Worm (Caenorhabditis elegans) whole organism, L1 larva: ENCODE data around the gene sre-54.

Experiments
- C16A3.4 ChIP-seq: fragments of 150-350 bp; optimal IDR thresholded peaks from 2 replicates; lab custom pipeline; 2014; ENCODE audit warnings: missing biosample characterization, missing genetic modification characterization
- C34B4.2 ChIP-seq: sonication (generic microtip); optimal IDR thresholded peaks from 2 replicates; lab custom pipeline; 2017; ENCODE audit warnings: mild to moderate bottlenecking, missing genetic modification characterization, missing compliant biosample characterization
- Y116A8C.19 ChIP-seq: sonication (generic microtip); optimal IDR thresholded peaks from 2 replicates; lab custom pipeline; 2016; ENCODE audit warnings: missing compliant biosample characterization, missing genetic modification characterization, borderline replicate concordance
- aha-1 ChIP-seq: fragments of 150-350 bp; optimal IDR thresholded peaks from 2 replicates; lab custom pipeline; 2014; ENCODE audit warnings: missing biosample characterization, missing genetic modification characterization
- ama-1 ChIP-seq: fragments of 150-350 bp; optimal IDR thresholded peaks from 2 replicates; lab custom pipeline; 2014
- blmp-1 ChIP-seq: fragments of 150-350 bp; optimal IDR thresholded peaks from 2 replicates; lab custom pipeline; 2014; ENCODE audit warnings: missing biosample characterization, missing genetic modification characterization
- ceh-63 ChIP-seq: fragments of 200-800 bp; sonication (Bioruptor generic); optimal IDR thresholded peaks from 2 replicates; lab custom pipeline; 2018; ENCODE audit warnings: mild to moderate bottlenecking, missing genetic modification characterization, missing compliant biosample characterization
- ceh-8 ChIP-seq: fragments of 200-800 bp; sonication (Bioruptor generic); optimal IDR thresholded peaks from 2 replicates; lab custom pipeline; 2018; ENCODE audit warnings: mild to moderate bottlenecking, missing genetic modification characterization, moderate library complexity, missing compliant biosample characterization
- ceh-88 ChIP-seq: fragments of 200-800 bp; sonication (Bioruptor generic); IDR thresholded peaks from 2 replicates; pipeline ENCODE4 v1.3.6; 2022; ENCODE audit warnings: missing genetic modification characterization, missing compliant biosample characterization
- ceh-90 ChIP-seq: sonication (generic microtip); optimal IDR thresholded peaks from 2 replicates; lab custom pipeline; 2016; ENCODE audit warnings: missing genetic modification characterization, missing compliant biosample characterization
- ces-1 ChIP-seq: fragments of 150-350 bp; optimal IDR thresholded peaks from 2 replicates; lab custom pipeline; 2014; ENCODE audit warnings: missing biosample characterization, missing genetic modification reagents, missing genetic modification characterization
- dpl-1 ChIP-seq, 3 experiments: fragments of 150-350 bp in 2 of 3; sonication (generic microtip) in 1 of 3; optimal IDR thresholded peaks; 2 replicates each; lab custom pipeline; 2014 to 2017; ENCODE audit warnings: missing biosample characterization in 3 of 3, missing genetic modification characterization in 3 of 3, missing genetic modification reagents in 3 of 3
- efl-1 ChIP-seq, 4 experiments: fragments of 150-350 bp; optimal IDR thresholded peaks in 3 of 4; peaks in 1 of 4; 1 replicate in 1 of 4; 2 replicates in 3 of 4; lab custom pipeline; 2014; ENCODE audit warnings: missing biosample characterization in 2 of 4, missing genetic modification characterization in 2 of 4, missing genetic modification reagents in 2 of 4
- egl-13 ChIP-seq: sonication (generic microtip); optimal IDR thresholded peaks from 2 replicates; lab custom pipeline; 2016; ENCODE audit warnings: missing genotype, missing genetic modification reagents, missing genetic modification characterization, missing compliant biosample characterization
- egl-27 ChIP-seq, 2 experiments: fragments of 150-350 bp in 1 of 2; sonication (generic microtip); optimal IDR thresholded peaks; 3 replicates each; lab custom pipeline; 2017 to 2018; ENCODE audit warnings: missing biosample characterization in 2 of 2, missing genetic modification characterization in 2 of 2, missing genetic modification reagents in 2 of 2
- elt-2 ChIP-seq: sonication (generic microtip); optimal IDR thresholded peaks from 2 replicates; lab custom pipeline; 2016; ENCODE audit warnings: missing genetic modification characterization, mild to moderate bottlenecking, inconsistent platforms, missing compliant biosample characterization, missing genetic modification reagents
- elt-3 ChIP-seq, 6 experiments: fragments of 150-350 bp in 1 of 6; sonication (generic microtip); optimal IDR thresholded peaks; 2 replicates each; lab custom pipeline; 2017 to 2018; ENCODE audit warnings: missing biosample characterization in 6 of 6, missing genetic modification characterization in 6 of 6, inconsistent platforms in 1 of 6
- ets-5 ChIP-seq: fragments of 200-800 bp; sonication (Bioruptor generic); IDR thresholded peaks from 2 replicates; pipeline ENCODE4 v1.3.6; 2022; ENCODE audit warnings: missing genetic modification characterization, missing compliant biosample characterization
- fkh-4 ChIP-seq: sonication (generic microtip); optimal IDR thresholded peaks from 2 replicates; lab custom pipeline; 2016; ENCODE audit warnings: missing compliant biosample characterization, missing genetic modification characterization, borderline replicate concordance
- hlh-17 ChIP-seq: fragments of 200-800 bp; sonication (Bioruptor generic); optimal IDR thresholded peaks from 2 replicates; lab custom pipeline; 2018; ENCODE audit warnings: missing genetic modification characterization, mild to moderate bottlenecking, missing compliant biosample characterization, moderate library complexity, borderline replicate concordance
- hlh-4 ChIP-seq: sonication (generic microtip); optimal IDR thresholded peaks from 2 replicates; lab custom pipeline; 2016; ENCODE audit warnings: mild to moderate bottlenecking, missing genetic modification characterization, missing compliant biosample characterization
- hpl-2 ChIP-seq: fragments of 150-350 bp; optimal IDR thresholded peaks from 2 replicates; lab custom pipeline; 2014; ENCODE audit warnings: missing biosample characterization, missing genetic modification reagents, missing genetic modification characterization
- isw-1 ChIP-seq: fragments of 200-800 bp; sonication (Bioruptor generic); IDR thresholded peaks from 2 replicates; pipeline ENCODE4 v1.3.6; 2022; ENCODE audit warnings: missing genetic modification characterization, missing compliant biosample characterization
- jun-1 ChIP-seq: fragments of 150-350 bp; optimal IDR thresholded peaks from 2 replicates; lab custom pipeline; 2014; ENCODE audit warnings: missing biosample characterization, missing genetic modification reagents, missing genetic modification characterization
- lin-14 ChIP-seq: fragments of 200-800 bp; sonication (Bioruptor generic); optimal IDR thresholded peaks from 2 replicates; lab custom pipeline; 2018; ENCODE audit warnings: mild to moderate bottlenecking, missing genetic modification characterization, moderate library complexity, missing compliant biosample characterization
- lin-35 ChIP-seq, 2 experiments: fragments of 150-350 bp; optimal IDR thresholded peaks; 2 replicates each; lab custom pipeline; 2014; ENCODE audit warnings: missing biosample characterization in 2 of 2, missing genetic modification characterization in 2 of 2, missing genetic modification reagents in 2 of 2
- lsy-2 ChIP-seq, 2 experiments: fragments of 150-350 bp; optimal IDR thresholded peaks; 2 replicates each; lab custom pipeline; 2014; ENCODE audit warnings: missing biosample characterization in 2 of 2, missing genetic modification characterization in 2 of 2
- mef-2 ChIP-seq: fragments of 150-350 bp; optimal IDR thresholded peaks from 2 replicates; lab custom pipeline; 2014; ENCODE audit warnings: missing biosample characterization, missing genetic modification characterization
- nhr-19 ChIP-seq: fragments of 200-800 bp; sonication (Bioruptor generic); conservative IDR thresholded peaks from 2 replicates; pipeline ENCODE4 v1.3.6; 2022; ENCODE audit warnings: missing genetic modification characterization, missing compliant biosample characterization
- nhr-237 ChIP-seq: fragments of 150-350 bp; optimal IDR thresholded peaks from 2 replicates; lab custom pipeline; 2014; ENCODE audit warnings: missing biosample characterization, missing genetic modification characterization
- nhr-28 ChIP-seq: fragments of 150-350 bp; optimal IDR thresholded peaks from 2 replicates; lab custom pipeline; 2014; ENCODE audit warnings: missing biosample characterization, missing genetic modification characterization
- nhr-71 ChIP-seq: sonication (generic microtip); optimal IDR thresholded peaks from 2 replicates; lab custom pipeline; 2016; ENCODE audit warnings: mild to moderate bottlenecking, missing genetic modification characterization, moderate library complexity, missing compliant biosample characterization
- nhr-85 ChIP-seq: sonication (generic microtip); peaks from one replicate; lab custom pipeline; 2016; ENCODE audit warnings: missing genetic modification characterization, inconsistent platforms, missing compliant biosample characterization
- pag-3 ChIP-seq: sonication (generic microtip); optimal IDR thresholded peaks from 2 replicates; lab custom pipeline; 2017; ENCODE audit warnings: missing genetic modification characterization, mild to moderate bottlenecking, missing compliant biosample characterization, antibody characterized with exemption, borderline replicate concordance; ENCODE audit not compliant: insufficient read depth
- pax-3 ChIP-seq: fragments of 200-800 bp; sonication (Bioruptor generic); optimal IDR thresholded peaks from 2 replicates; lab custom pipeline; 2018; ENCODE audit warnings: mild to moderate bottlenecking, missing genetic modification characterization, moderate library complexity, missing compliant biosample characterization
- snu-23 ChIP-seq: sonication (generic microtip); optimal IDR thresholded peaks from 2 replicates; lab custom pipeline; 2016; ENCODE audit warnings: missing genetic modification characterization, missing compliant biosample characterization
- sptf-1 ChIP-seq: fragments of 150-350 bp; optimal IDR thresholded peaks from 2 replicates; lab custom pipeline; 2014; ENCODE audit warnings: missing biosample characterization, missing genetic modification characterization
- tbx-2 ChIP-seq: sonication (generic microtip); optimal IDR thresholded peaks from 2 replicates; lab custom pipeline; 2016; ENCODE audit warnings: missing genetic modification characterization, missing compliant biosample characterization
- unc-130 ChIP-seq: fragments of 150-350 bp; optimal IDR thresholded peaks from 2 replicates; lab custom pipeline; 2017; ENCODE audit warnings: missing biosample characterization, missing genetic modification characterization, inconsistent platforms
- unc-62 ChIP-seq: fragments of 150-350 bp; optimal IDR thresholded peaks from 2 replicates; lab custom pipeline; 2014; ENCODE audit warnings: missing biosample characterization, missing genetic modification reagents, missing genetic modification characterization
- zag-1 ChIP-seq: fragments of 150-350 bp; optimal IDR thresholded peaks from 2 replicates; lab custom pipeline; 2014; ENCODE audit warnings: missing biosample characterization, missing genetic modification characterization
- zip-4 ChIP-seq: fragments of 200-800 bp; sonication (Bioruptor generic); optimal IDR thresholded peaks from 2 replicates; lab custom pipeline; 2018; ENCODE audit warnings: mild to moderate bottlenecking, missing genetic modification characterization, moderate library complexity, missing compliant biosample characterization

The sre-54 gene

ce11 chrII:12332624-12333023, at the start of gene sre-54:
sre-54 (plus strand) TSS chrII:12332924.
- TF ChIP-seq egl-27 (tag; optimal IDR thresholded peaks at IDR 0.05; lab: Kevin White, UChicago): no peak
- no peak for TF ChIP-seq C16A3.4
- TF ChIP-seq pax-3 (tag; lab: Kevin White, UChicago): no peak
- no peak for TF ChIP-seq lin-35 (GFP tag; optimal IDR thresholded peaks at IDR 0.05; lab: Kevin White, UChicago)
- no peak for TF ChIP-seq blmp-1
- no peak for TF ChIP-seq pag-3 (tag; lab: Kevin White, UChicago)
- TF ChIP-seq ama-1: no peak
- no peak for TF ChIP-seq sptf-1 (tag; lab: Kevin White, UChicago)
- TF ChIP-seq nhr-19: no peak
- TF ChIP-seq snu-23 (GFP tag; lab: Kevin White, UChicago): no peak
- no peak for TF ChIP-seq elt-3 (tag; optimal IDR thresholded peaks at IDR 0.05; lab: Kevin White, UChicago)
- no peak for TF ChIP-seq lin-14 (GFP tag; lab: Kevin White, UChicago)
- TF ChIP-seq elt-2 (tag; lab: Kevin White, UChicago): no peak
- TF ChIP-seq isw-1: no peak
- TF ChIP-seq ceh-88: no peak
- TF ChIP-seq hlh-17 (GFP tag; lab: Kevin White, UChicago): no peak
- TF ChIP-seq, all 84 proteins: peak for 0

ce11 chrII:12284045-12284444, 48.7 kb upstream of the sre-54 start:
- peak in 1 of 3 experiments; percentile 20 for TF ChIP-seq dpl-1 (GFP tag; optimal IDR thresholded peaks at IDR 0.05; lab: Kevin White, UChicago)
- TF ChIP-seq efl-1 (optimal IDR thresholded peaks at IDR 0.05; lab: Kevin White, UChicago): peak in 1 of 2 experiments; percentile 59
- TF ChIP-seq efl-1 (GFP tag; optimal IDR thresholded peaks at IDR 0.05 in 1 of 2; lab: Kevin White, UChicago): no peak
- TF ChIP-seq lsy-2 (tag; optimal IDR thresholded peaks at IDR 0.05; lab: Kevin White, UChicago): no peak
- no peak for TF ChIP-seq nhr-237 (tag; lab: Kevin White, UChicago)
- no peak for TF ChIP-seq unc-62 (GFP tag; lab: Kevin White, UChicago)
- TF ChIP-seq ceh-8: no peak
- TF ChIP-seq jun-1: no peak

ce11 chrII:12289085-12289484, 43.6 kb upstream of the sre-54 start, which contains the start of gene Y57A10A.31:
Y57A10A.31 (plus strand) TSS chrII:12289385.
- TF ChIP-seq ceh-8 (no peak), nhr-28 (tag; lab: Kevin White, UChicago) (no peak), blmp-1 (no peak), tbx-2 (tag; lab: Kevin White, UChicago) (no peak), unc-62 (GFP tag; lab: Kevin White, UChicago) (no peak), pag-3 (tag; lab: Kevin White, UChicago) (no peak), Y116A8C.19 (tag; lab: Kevin White, UChicago) (no peak), efl-1 (optimal IDR thresholded peaks at IDR 0.05; lab: Kevin White, UChicago) (no peak), efl-1 (GFP tag; optimal IDR thresholded peaks at IDR 0.05 in 1 of 2; lab: Kevin White, UChicago) (peak in 1 of 2 experiments; percentile 41)

- TF ChIP-seq unc-62 (GFP tag; lab: Kevin White, UChicago) (no peak), efl-1 (optimal IDR thresholded peaks at IDR 0.05; lab: Kevin White, UChicago) (no peak), efl-1 (GFP tag; optimal IDR thresholded peaks at IDR 0.05 in 1 of 2; lab: Kevin White, UChicago) (peak in 1 of 2 experiments; percentile 55), zip-4 (no peak), dpl-1 (GFP tag; optimal IDR thresholded peaks at IDR 0.05; lab: Kevin White, UChicago) (no peak), aha-1 (tag; lab: Kevin White, UChicago) (no peak), ets-5 (GFP tag; lab: Robert Waterston, UW) (no peak), nhr-85 (tag; lab: Kevin White, UChicago) (peak; percentile 3), blmp-1 (no peak), hpl-2 (GFP tag; lab: Kevin White, UChicago) (no peak)
These were observed 36.1 kb upstream of the sre-54 start for ce11 chrII:12296591-12296990.

- no peak for TF ChIP-seq isw-1
- TF ChIP-seq C34B4.2 (tag; lab: Kevin White, UChicago): no peak
- TF ChIP-seq pag-3 (tag; lab: Kevin White, UChicago): no peak
- no peak for TF ChIP-seq egl-13 (tag; lab: Kevin White, UChicago)
- no peak for TF ChIP-seq fkh-4 (tag; lab: Kevin White, UChicago)
- no peak for TF ChIP-seq nhr-71 (tag; lab: Kevin White, UChicago)
- no peak for TF ChIP-seq ceh-63 (GFP tag; lab: Kevin White, UChicago)
- no peak for TF ChIP-seq nhr-28 (tag; lab: Kevin White, UChicago)
- no peak for TF ChIP-seq dpl-1 (GFP tag; optimal IDR thresholded peaks at IDR 0.05; lab: Kevin White, UChicago)
- no peak for TF ChIP-seq unc-130
- TF ChIP-seq ces-1 (GFP tag; lab: Kevin White, UChicago): no peak
- TF ChIP-seq nhr-237 (tag; lab: Kevin White, UChicago): no peak
- TF ChIP-seq hlh-4 (tag; lab: Kevin White, UChicago): no peak
- no peak for TF ChIP-seq Y116A8C.19 (tag; lab: Kevin White, UChicago)
- no peak for TF ChIP-seq mef-2
- no peak for TF ChIP-seq nhr-19
- no peak for TF ChIP-seq zag-1
- TF ChIP-seq ceh-90 (tag; lab: Kevin White, UChicago): no peak
These were observed 32.0 kb upstream of the sre-54 start for ce11 chrII:12300680-12301079.
